Worm (Caenorhabditis elegans): ENCODE measurements around the gene C50B6.7.
A peak's percentile ranks its signal among the peaks of the same experiment; 100 is the strongest.

The C50B6.7 gene

ce11 chrV:13327463-13327862 lies 2.7 kb upstream of the C50B6.7 start, which contains the start of gene str-37:
str-37 (plus strand) TSS chrV:13327763.
- no peak for TF ChIP-seq irx-1 (tag; optimal IDR thresholded peaks at IDR 0.05)
- no peak for TF ChIP-seq sptf-1 (tag; optimal IDR thresholded peaks at IDR 0.05)
- no peak for TF ChIP-seq C04F5.9 (tag; optimal IDR thresholded peaks at IDR 0.05)
- TF ChIP-seq dsc-1 (tag; optimal IDR thresholded peaks at IDR 0.05): no peak
- TF ChIP-seq unc-30 (tag; optimal IDR thresholded peaks at IDR 0.05): no peak
- TF ChIP-seq aha-1 (tag; optimal IDR thresholded peaks at IDR 0.05): no peak
- no peak for TF ChIP-seq lin-15B (tag; optimal IDR thresholded peaks at IDR 0.05)
- TF ChIP-seq hlh-4 (tag; optimal IDR thresholded peaks at IDR 0.05): no peak
- no peak for TF ChIP-seq aly-2 (tag; optimal IDR thresholded peaks at IDR 0.05)

ce11 chrV:13320676-13321075 lies 4.1 kb downstream of the C50B6.7 start, which contains the start of gene srh-15:
srh-15 (plus strand) TSS chrV:13320976.
- TF ChIP-seq egl-13 (tag; optimal IDR thresholded peaks at IDR 0.05): no peak
- no peak for TF ChIP-seq efl-1 (optimal IDR thresholded peaks at IDR 0.05)
- TF ChIP-seq efl-1 (GFP tag; optimal IDR thresholded peaks at IDR 0.05 in 1 of 2): peak in 1 of 2 experiments; percentile 20

- TF ChIP-seq nhr-11 (tag; optimal IDR thresholded peaks at IDR 0.05) (peak; percentile 17), aha-1 (tag; optimal IDR thresholded peaks at IDR 0.05) (no peak), lin-15B (tag; optimal IDR thresholded peaks at IDR 0.05) (no peak)
These were observed 6.8 kb downstream of the C50B6.7 start, which contains the start of the genes col-161 and srh-18 for ce11 chrV:13317911-13318502. col-161 (minus strand) TSS chrV:13318011. srh-18 (plus strand) TSS chrV:13318452.

ce11 chrV:13313045-13313623 lies 11.6 kb downstream of the C50B6.7 start, which contains the start of gene C50B6.3:
C50B6.3 (plus strand) TSS chrV:13313573.
- TF ChIP-seq isw-1 (GFP tag; IDR thresholded peaks at IDR 0.05) (peak; percentile 85), F16B12.6 (tag; optimal IDR thresholded peaks at IDR 0.05) (peak; percentile 24), fkh-4 (tag; optimal IDR thresholded peaks at IDR 0.05; ENCODE audit: borderline replicate concordance) (peak; percentile 97), Y116A8C.19 (tag; optimal IDR thresholded peaks at IDR 0.05; ENCODE audit: borderline replicate concordance) (peak; percentile 81), egl-27 (tag; optimal IDR thresholded peaks at IDR 0.05) (no peak), zip-4 (GFP tag; optimal IDR thresholded peaks at IDR 0.05) (peak; percentile 66), snu-23 (GFP tag; optimal IDR thresholded peaks at IDR 0.05) (peak; percentile 95), nhr-90 (tag; optimal IDR thresholded peaks at IDR 0.05; ENCODE audit: poor library complexity) (peak; percentile 93), ztf-4 (tag; optimal IDR thresholded peaks at IDR 0.05) (peak; percentile 78), hpl-2 (GFP tag; optimal IDR thresholded peaks at IDR 0.05) (no peak), nhr-12 (tag; optimal IDR thresholded peaks at IDR 0.05) (no peak), alr-1 (tag; optimal IDR thresholded peaks at IDR 0.05; ENCODE audit: borderline replicate concordance) (no peak), nhr-28 (tag; optimal IDR thresholded peaks at IDR 0.05) (no peak), ama-1 (optimal IDR thresholded peaks at IDR 0.05) (no peak), hlh-17 (GFP tag; optimal IDR thresholded peaks at IDR 0.05; ENCODE audit: borderline replicate concordance) (no peak), lir-3 (tag; optimal IDR thresholded peaks at IDR 0.05; ENCODE audit: poor library complexity) (peak; percentile 97), nhr-77 (tag; optimal IDR thresholded peaks at IDR 0.05) (peak; percentile 53), mdl-1 (tag; optimal IDR thresholded peaks at IDR 0.05) (peak in 1 of 2 experiments; percentile 58), ztf-11 (tag; optimal IDR thresholded peaks at IDR 0.05) (peak in 1 of 2 experiments; percentile 97), nhr-11 (tag; optimal IDR thresholded peaks at IDR 0.05) (no peak), C34B4.2 (tag; optimal IDR thresholded peaks at IDR 0.05) (no peak), fos-1 (tag; optimal IDR thresholded peaks at IDR 0.05) (peak; percentile 74), lin-39 (tag; optimal IDR thresholded peaks at IDR 0.05) (peak; percentile 64), pqm-1 (tag; optimal IDR thresholded peaks at IDR 0.05) (no peak), efl-3 (GFP tag; optimal IDR thresholded peaks at IDR 0.05) (peak; percentile 44), grh-1 (GFP tag; IDR thresholded peaks at IDR 0.05) (peak; percentile 82), tbx-2 (tag; optimal IDR thresholded peaks at IDR 0.05) (peak; percentile 95), unc-62 (GFP tag; optimal IDR thresholded peaks at IDR 0.05) (no peak), nhr-47 (tag; optimal IDR thresholded peaks at IDR 0.05) (peak; percentile 93), ceh-63 (GFP tag; optimal IDR thresholded peaks at IDR 0.05) (peak; percentile 69), pax-3 (tag; optimal IDR thresholded peaks at IDR 0.05) (peak; percentile 97), nhr-71 (tag; optimal IDR thresholded peaks at IDR 0.05) (peak; percentile 95), egl-13 (tag; optimal IDR thresholded peaks at IDR 0.05) (peak; percentile 93), ceh-90 (tag; optimal IDR thresholded peaks at IDR 0.05) (peak; percentile 91), lsy-2 (tag; optimal IDR thresholded peaks at IDR 0.05) (peak; percentile 91)
